Worm (Caenorhabditis elegans) whole organism, L4/young adult: ENCODE data around the gene igdb-1.

Experiments
- W03F9.2 ChIP-seq: fragments of 150-350 bp; optimal IDR thresholded peaks from 2 replicates; lab custom pipeline; 2014; ENCODE audit warnings: missing biosample characterization, missing genetic modification characterization
- dao-5 ChIP-seq: sonication (generic microtip); optimal IDR thresholded peaks from 2 replicates; lab custom pipeline; 2016; ENCODE audit warnings: missing genotype, missing genetic modification characterization, moderate library complexity, missing compliant biosample characterization
- him-1 ChIP-seq: sonication (generic microtip); optimal IDR thresholded peaks from 2 replicates; lab custom pipeline; 2016; ENCODE audit warnings: missing genotype, missing genetic modification reagents, missing genetic modification characterization, missing compliant biosample characterization

Gene igdb-1

ce11 chrIV:12531047-12531446 lies 52.2 kb downstream of the igdb-1 start, which contains the start of gene F53B2.5:
F53B2.5 (minus strand) TSS chrIV:12531147.
- no peak for TF ChIP-seq W03F9.2
- TF ChIP-seq dao-5 (tag; lab: Kevin White, UChicago) = no peak
- no peak for TF ChIP-seq him-1

- TF ChIP-seq dao-5 (tag; lab: Kevin White, UChicago) (no peak), W03F9.2 (no peak), him-1 (no peak)
Observed at ce11 chrIV:12531464-12531863, 52.7 kb downstream of the igdb-1 start.
